Fruit fly (Drosophila melanogaster): ENCODE measurements around the gene CG6908.
A peak's percentile ranks its signal among the peaks of the same experiment; 100 is the strongest.

CG6908 gene

DNA sequence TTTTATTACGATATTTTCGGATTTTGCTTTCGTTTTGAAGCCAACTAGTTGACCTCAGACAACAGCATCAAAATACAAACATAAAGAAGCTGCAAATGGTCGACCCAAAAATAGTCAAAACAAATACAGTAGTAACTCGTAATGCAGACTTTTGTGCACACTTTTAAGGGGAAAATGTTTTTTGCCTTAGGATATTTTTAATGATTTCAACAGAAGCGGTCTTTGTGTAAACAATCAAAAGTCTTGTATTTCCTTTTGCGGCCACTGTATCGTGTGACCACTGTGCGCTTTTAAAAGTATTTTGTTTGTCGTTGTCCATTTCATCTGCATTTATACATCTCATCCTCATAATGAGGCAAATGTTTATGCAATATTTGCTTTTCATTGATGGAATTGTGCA lies 40.4 kb downstream of the CG6908 start (continued):
- peak; percentile 92 for TF ChIP-seq onecut (GFP tag; IDR thresholded peaks at IDR 0.05)
- TF ChIP-seq dimm (GFP tag; IDR thresholded peaks at IDR 0.05), result peak; percentile 93
- TF ChIP-seq CG10267 (tag; optimal IDR thresholded peaks at IDR 0.05), result peak; percentile 77
- TF ChIP-seq CG7556 (GFP tag; optimal IDR thresholded peaks at IDR 0.05), result peak; percentile 91
- TF ChIP-seq al (GFP tag; IDR thresholded peaks at IDR 0.05), result peak; percentile 97
- TF ChIP-seq CG14014 (GFP tag; IDR thresholded peaks at IDR 0.05), result peak; percentile 99
- TF ChIP-seq disco-r (GFP tag; optimal IDR thresholded peaks at IDR 0.05), result peak; percentile 94
- peak; percentile 93 for TF ChIP-seq sr (GFP tag; IDR thresholded peaks at IDR 0.05)
- TF ChIP-seq pho (GFP tag; optimal IDR thresholded peaks at IDR 0.05), result peak; percentile 97
- peak; percentile 97 for TF ChIP-seq HLH3B (GFP tag; IDR thresholded peaks at IDR 0.05)
- peak; percentile 40 for TF ChIP-seq Spps (tag; optimal IDR thresholded peaks at IDR 0.05)
- peak; percentile 87 for TF ChIP-seq CG11723 (GFP tag; optimal IDR thresholded peaks at IDR 0.05)
- peak; percentile 98 for TF ChIP-seq Aef1 (GFP tag; IDR thresholded peaks at IDR 0.05)
- TF ChIP-seq Mrtf (GFP tag; IDR thresholded peaks at IDR 0.05), result peak; percentile 97
- peak; percentile 92 for TF ChIP-seq aop (GFP tag; IDR thresholded peaks at IDR 0.05)
- TF ChIP-seq dmrt11E (tag; optimal IDR thresholded peaks at IDR 0.05), result peak; percentile 69
- TF ChIP-seq vvl (GFP tag; IDR thresholded peaks at IDR 0.05), result peak; percentile 99
- peak; percentile 98 for TF ChIP-seq CHES-1-like (GFP tag; optimal IDR thresholded peaks at IDR 0.05)
- TF ChIP-seq slbo (GFP tag; IDR thresholded peaks at IDR 0.05), result peak; percentile 99
- TF ChIP-seq TFAM (GFP tag; optimal IDR thresholded peaks at IDR 0.05), result peak; percentile 8
- TF ChIP-seq Dp (GFP tag; optimal IDR thresholded peaks at IDR 0.05), result peak; percentile 17
- TF ChIP-seq D19B (GFP tag; optimal IDR thresholded peaks at IDR 0.05), result peak; percentile 90
- peak; percentile 83 for TF ChIP-seq CG10565 (GFP tag; optimal IDR thresholded peaks at IDR 0.05)
- peak; percentile 95 for TF ChIP-seq CG1792 (GFP tag; optimal IDR thresholded peaks at IDR 0.05)
- TF ChIP-seq Dad (GFP tag; optimal IDR thresholded peaks at IDR 0.05), result peak; percentile 96
- peak; percentile 98 for TF ChIP-seq Dbx (GFP tag; IDR thresholded peaks at IDR 0.05)
- no peak for TF ChIP-seq kni (GFP tag; optimal IDR thresholded peaks at IDR 0.05)
- peak; percentile 93 for TF ChIP-seq CG6272 (GFP tag; IDR thresholded peaks at IDR 0.05)
- TF ChIP-seq sens (GFP tag), result peak; percentile 99
- TF ChIP-seq CG7963 (GFP tag; IDR thresholded peaks at IDR 0.05; ENCODE audit: partially characterized antibody), result no peak
- peak; percentile 93 for TF ChIP-seq BtbVII (GFP tag; optimal IDR thresholded peaks at IDR 0.05)
- TF ChIP-seq jigr1 (GFP tag; IDR thresholded peaks at IDR 0.05), result peak; percentile 85
- peak; percentile 98 for TF ChIP-seq NfI (GFP tag; optimal IDR thresholded peaks at IDR 0.05)
- TF ChIP-seq GATAe (GFP tag; conservative IDR thresholded peaks at IDR 0.05), result peak; percentile 67; the same call in 1 of the 2 replicates
- peak; percentile 92 for TF ChIP-seq fd96Cb (tag; optimal IDR thresholded peaks at IDR 0.05)
- peak; percentile 99 for TF ChIP-seq CG32532 (GFP tag; IDR thresholded peaks at IDR 0.05)
- TF ChIP-seq ERR (GFP tag; optimal IDR thresholded peaks at IDR 0.05), result peak; percentile 95
- TF ChIP-seq so (GFP tag; IDR thresholded peaks at IDR 0.05), result peak; percentile 97
- peak; percentile 97 for TF ChIP-seq rib (GFP tag; IDR thresholded peaks at IDR 0.05)
- TF ChIP-seq Lim3 (GFP tag; IDR thresholded peaks at IDR 0.05), result peak; percentile 91
- no peak for TF ChIP-seq sna (GFP tag; IDR thresholded peaks at IDR 0.05; ENCODE audit: partially characterized antibody)
- peak; percentile 96 for TF ChIP-seq pnt (GFP tag; optimal IDR thresholded peaks at IDR 0.05)
- TF ChIP-seq sqz (GFP tag; optimal IDR thresholded peaks at IDR 0.05), result peak; percentile 91
- peak; percentile 97 for TF ChIP-seq fu2 (GFP tag; optimal IDR thresholded peaks at IDR 0.05)
- TF ChIP-seq E2f1 (GFP tag; IDR thresholded peaks at IDR 0.05), result peak; percentile 97
- peak; percentile 97 for TF ChIP-seq row (GFP tag; IDR thresholded peaks at IDR 0.05)
- no peak for TF ChIP-seq CG9797 (GFP tag; optimal IDR thresholded peaks at IDR 0.05)
- peak; percentile 91 for TF ChIP-seq Sox100B (GFP tag; optimal IDR thresholded peaks at IDR 0.05)
- TF ChIP-seq CG10209 (GFP tag; optimal IDR thresholded peaks at IDR 0.05), result peak; percentile 95
- TF ChIP-seq sim (GFP tag; IDR thresholded peaks at IDR 0.05), result peak; percentile 89
- peak; percentile 96 for TF ChIP-seq repo (GFP tag; optimal IDR thresholded peaks at IDR 0.05)
- TF ChIP-seq CG12299 (tag; optimal IDR thresholded peaks at IDR 0.05), result peak; percentile 94
